Worm (Caenorhabditis elegans) whole organism, L1 larva: ENCODE data around the gene nop-1.

Experiments
- C16A3.4 ChIP-seq: fragments of 150-350 bp; optimal IDR thresholded peaks from 2 replicates; lab custom pipeline; 2014; ENCODE audit warnings: missing biosample characterization, missing genetic modification characterization
- C34B4.2 ChIP-seq: sonication (generic microtip); optimal IDR thresholded peaks from 2 replicates; lab custom pipeline; 2017; ENCODE audit warnings: mild to moderate bottlenecking, missing genetic modification characterization, missing compliant biosample characterization
- F16B12.6 ChIP-seq: fragments of 150-350 bp; optimal IDR thresholded peaks from 2 replicates; lab custom pipeline; 2014; ENCODE audit warnings: missing biosample characterization, missing genetic modification characterization
- Y116A8C.19 ChIP-seq: sonication (generic microtip); optimal IDR thresholded peaks from 2 replicates; lab custom pipeline; 2016; ENCODE audit warnings: missing compliant biosample characterization, missing genetic modification characterization, borderline replicate concordance
- aha-1 ChIP-seq: fragments of 150-350 bp; optimal IDR thresholded peaks from 2 replicates; lab custom pipeline; 2014; ENCODE audit warnings: missing biosample characterization, missing genetic modification characterization
- ama-1 ChIP-seq: fragments of 150-350 bp; optimal IDR thresholded peaks from 2 replicates; lab custom pipeline; 2014
- blmp-1 ChIP-seq: fragments of 150-350 bp; optimal IDR thresholded peaks from 2 replicates; lab custom pipeline; 2014; ENCODE audit warnings: missing biosample characterization, missing genetic modification characterization
- ceh-63 ChIP-seq: fragments of 200-800 bp; sonication (Bioruptor generic); optimal IDR thresholded peaks from 2 replicates; lab custom pipeline; 2018; ENCODE audit warnings: mild to moderate bottlenecking, missing genetic modification characterization, missing compliant biosample characterization
- ceh-8 ChIP-seq: fragments of 200-800 bp; sonication (Bioruptor generic); optimal IDR thresholded peaks from 2 replicates; lab custom pipeline; 2018; ENCODE audit warnings: mild to moderate bottlenecking, missing genetic modification characterization, moderate library complexity, missing compliant biosample characterization
- dpl-1 ChIP-seq, 3 experiments: fragments of 150-350 bp in 2 of 3; sonication (generic microtip) in 1 of 3; optimal IDR thresholded peaks; 2 replicates each; lab custom pipeline; 2014 to 2017; ENCODE audit warnings: missing biosample characterization in 3 of 3, missing genetic modification characterization in 3 of 3, missing genetic modification reagents in 3 of 3
- efl-1 ChIP-seq, 4 experiments: fragments of 150-350 bp; optimal IDR thresholded peaks in 3 of 4; peaks in 1 of 4; 1 replicate in 1 of 4; 2 replicates in 3 of 4; lab custom pipeline; 2014; ENCODE audit warnings: missing biosample characterization in 2 of 4, missing genetic modification characterization in 2 of 4, missing genetic modification reagents in 2 of 4
- efl-3 ChIP-seq: fragments of 200-800 bp; sonication (Bioruptor generic); optimal IDR thresholded peaks from 2 replicates; lab custom pipeline; 2018; ENCODE audit warnings: mild to moderate bottlenecking, missing genetic modification characterization, missing compliant biosample characterization
- egl-13 ChIP-seq: sonication (generic microtip); optimal IDR thresholded peaks from 2 replicates; lab custom pipeline; 2016; ENCODE audit warnings: missing genotype, missing genetic modification reagents, missing genetic modification characterization, missing compliant biosample characterization
- elt-3 ChIP-seq, 6 experiments: fragments of 150-350 bp in 1 of 6; sonication (generic microtip); optimal IDR thresholded peaks; 2 replicates each; lab custom pipeline; 2017 to 2018; ENCODE audit warnings: missing biosample characterization in 6 of 6, missing genetic modification characterization in 6 of 6, inconsistent platforms in 1 of 6
- ets-5 ChIP-seq: fragments of 200-800 bp; sonication (Bioruptor generic); IDR thresholded peaks from 2 replicates; pipeline ENCODE4 v1.3.6; 2022; ENCODE audit warnings: missing genetic modification characterization, missing compliant biosample characterization
- fos-1 ChIP-seq: fragments of 150-350 bp; optimal IDR thresholded peaks from 2 replicates; lab custom pipeline; 2014; ENCODE audit warnings: missing biosample characterization, missing genetic modification characterization
- hlh-17 ChIP-seq: fragments of 200-800 bp; sonication (Bioruptor generic); optimal IDR thresholded peaks from 2 replicates; lab custom pipeline; 2018; ENCODE audit warnings: missing genetic modification characterization, mild to moderate bottlenecking, missing compliant biosample characterization, moderate library complexity, borderline replicate concordance
- hlh-4 ChIP-seq: sonication (generic microtip); optimal IDR thresholded peaks from 2 replicates; lab custom pipeline; 2016; ENCODE audit warnings: mild to moderate bottlenecking, missing genetic modification characterization, missing compliant biosample characterization
- hpl-2 ChIP-seq: fragments of 150-350 bp; optimal IDR thresholded peaks from 2 replicates; lab custom pipeline; 2014; ENCODE audit warnings: missing biosample characterization, missing genetic modification reagents, missing genetic modification characterization
- irx-1 ChIP-seq: sonication (generic microtip); optimal IDR thresholded peaks from 2 replicates; lab custom pipeline; 2016; ENCODE audit warnings: missing genetic modification characterization, missing compliant biosample characterization
- jun-1 ChIP-seq: fragments of 150-350 bp; optimal IDR thresholded peaks from 2 replicates; lab custom pipeline; 2014; ENCODE audit warnings: missing biosample characterization, missing genetic modification reagents, missing genetic modification characterization
- lin-14 ChIP-seq: fragments of 200-800 bp; sonication (Bioruptor generic); optimal IDR thresholded peaks from 2 replicates; lab custom pipeline; 2018; ENCODE audit warnings: mild to moderate bottlenecking, missing genetic modification characterization, moderate library complexity, missing compliant biosample characterization
- lin-35 ChIP-seq, 2 experiments: fragments of 150-350 bp; optimal IDR thresholded peaks; 2 replicates each; lab custom pipeline; 2014; ENCODE audit warnings: missing biosample characterization in 2 of 2, missing genetic modification characterization in 2 of 2, missing genetic modification reagents in 2 of 2
- lin-39 ChIP-seq: fragments of 150-350 bp; optimal IDR thresholded peaks from 2 replicates; lab custom pipeline; 2014; ENCODE audit warnings: missing biosample characterization, missing genetic modification reagents, missing genetic modification characterization
- mab-9 ChIP-seq: fragments of 200-800 bp; sonication (Bioruptor generic); IDR thresholded peaks from 2 replicates; pipeline ENCODE4 v1.3.6; 2022; ENCODE audit warnings: missing genetic modification reagents, missing genetic modification characterization, missing compliant biosample characterization
- mdl-1 ChIP-seq, 2 experiments: fragments of 150-350 bp; optimal IDR thresholded peaks; 2 replicates each; lab custom pipeline; 2014 to 2017; ENCODE audit warnings: missing biosample characterization in 2 of 2, missing genetic modification characterization in 2 of 2, inconsistent platforms in 1 of 2
- mep-1 ChIP-seq: fragments of 150-350 bp; optimal IDR thresholded peaks from 2 replicates; lab custom pipeline; 2014; ENCODE audit warnings: missing biosample characterization, missing genetic modification characterization
- nhr-11 ChIP-seq: fragments of 150-350 bp; optimal IDR thresholded peaks from 2 replicates; lab custom pipeline; 2014; ENCODE audit warnings: missing biosample characterization, missing genetic modification characterization
- nhr-12 ChIP-seq: sonication (generic microtip); optimal IDR thresholded peaks from 2 replicates; lab custom pipeline; 2017; ENCODE audit warnings: missing biosample characterization, missing genetic modification characterization
- nhr-20 ChIP-seq: sonication (generic microtip); optimal IDR thresholded peaks from 2 replicates; lab custom pipeline; 2016; ENCODE audit warnings: mild to moderate bottlenecking, missing genetic modification characterization, missing compliant biosample characterization
- nhr-237 ChIP-seq: fragments of 150-350 bp; optimal IDR thresholded peaks from 2 replicates; lab custom pipeline; 2014; ENCODE audit warnings: missing biosample characterization, missing genetic modification characterization
- nhr-47 ChIP-seq: sonication (generic microtip); optimal IDR thresholded peaks from 2 replicates; lab custom pipeline; 2016; ENCODE audit warnings: mild to moderate bottlenecking, missing genetic modification characterization, moderate library complexity, missing compliant biosample characterization
- nhr-76 ChIP-seq: sonication (generic microtip); optimal IDR thresholded peaks from 2 replicates; lab custom pipeline; 2017; ENCODE audit warnings: missing biosample characterization, missing genetic modification characterization
- nhr-77 ChIP-seq: fragments of 150-350 bp; optimal IDR thresholded peaks from 2 replicates; lab custom pipeline; 2014; ENCODE audit warnings: missing biosample characterization, missing genetic modification characterization
- nhr-84 ChIP-seq: sonication (generic microtip); optimal IDR thresholded peaks from 2 replicates; lab custom pipeline; 2017; ENCODE audit warnings: missing biosample characterization, missing genetic modification characterization
- nhr-85 ChIP-seq: sonication (generic microtip); peaks from one replicate; lab custom pipeline; 2016; ENCODE audit warnings: missing genetic modification characterization, inconsistent platforms, missing compliant biosample characterization
- nhr-90 ChIP-seq: sonication (generic microtip); optimal IDR thresholded peaks from 2 replicates; lab custom pipeline; 2016; ENCODE audit warnings: mild to moderate bottlenecking, missing genetic modification characterization, missing compliant biosample characterization; ENCODE audit not compliant: poor library complexity
- pax-3 ChIP-seq: fragments of 200-800 bp; sonication (Bioruptor generic); optimal IDR thresholded peaks from 2 replicates; lab custom pipeline; 2018; ENCODE audit warnings: mild to moderate bottlenecking, missing genetic modification characterization, moderate library complexity, missing compliant biosample characterization
- pqm-1 ChIP-seq: sonication (generic microtip); optimal IDR thresholded peaks from 3 replicates; lab custom pipeline; 2017; ENCODE audit warnings: missing biosample characterization, missing genetic modification characterization
- rnt-1 ChIP-seq: sonication (generic microtip); optimal IDR thresholded peaks from 2 replicates; lab custom pipeline; 2016; ENCODE audit warnings: mild to moderate bottlenecking, missing genetic modification characterization, moderate library complexity, missing compliant biosample characterization
- sox-4 ChIP-seq: sonication (generic microtip); optimal IDR thresholded peaks from 2 replicates; lab custom pipeline; 2016; ENCODE audit warnings: missing genetic modification characterization, missing compliant biosample characterization
- tbx-2 ChIP-seq: sonication (generic microtip); optimal IDR thresholded peaks from 2 replicates; lab custom pipeline; 2016; ENCODE audit warnings: missing genetic modification characterization, missing compliant biosample characterization
- unc-130 ChIP-seq: fragments of 150-350 bp; optimal IDR thresholded peaks from 2 replicates; lab custom pipeline; 2017; ENCODE audit warnings: missing biosample characterization, missing genetic modification characterization, inconsistent platforms
- unc-30 ChIP-seq: sonication (generic microtip); optimal IDR thresholded peaks from 2 replicates; lab custom pipeline; 2017; ENCODE audit warnings: missing biosample characterization, missing genetic modification characterization
- unc-62 ChIP-seq: fragments of 150-350 bp; optimal IDR thresholded peaks from 2 replicates; lab custom pipeline; 2014; ENCODE audit warnings: missing biosample characterization, missing genetic modification reagents, missing genetic modification characterization
- xbp-1 ChIP-seq: sonication (generic microtip); optimal IDR thresholded peaks from 2 replicates; lab custom pipeline; 2016; ENCODE audit warnings: missing genetic modification characterization, missing compliant biosample characterization
- zag-1 ChIP-seq: fragments of 150-350 bp; optimal IDR thresholded peaks from 2 replicates; lab custom pipeline; 2014; ENCODE audit warnings: missing biosample characterization, missing genetic modification characterization
- zip-4 ChIP-seq: fragments of 200-800 bp; sonication (Bioruptor generic); optimal IDR thresholded peaks from 2 replicates; lab custom pipeline; 2018; ENCODE audit warnings: mild to moderate bottlenecking, missing genetic modification characterization, moderate library complexity, missing compliant biosample characterization
- ztf-11 ChIP-seq, 2 experiments: sonication (generic microtip); optimal IDR thresholded peaks; 2 replicates each; lab custom pipeline; 2016 to 2017; ENCODE audit warnings: missing genetic modification characterization in 2 of 2, missing biosample characterization in 1 of 2, missing compliant biosample characterization in 1 of 2
- ztf-4 ChIP-seq: fragments of 150-350 bp; optimal IDR thresholded peaks from 2 replicates; lab custom pipeline; 2014; ENCODE audit warnings: missing biosample characterization, missing genetic modification characterization

The nop-1 gene

DNA sequence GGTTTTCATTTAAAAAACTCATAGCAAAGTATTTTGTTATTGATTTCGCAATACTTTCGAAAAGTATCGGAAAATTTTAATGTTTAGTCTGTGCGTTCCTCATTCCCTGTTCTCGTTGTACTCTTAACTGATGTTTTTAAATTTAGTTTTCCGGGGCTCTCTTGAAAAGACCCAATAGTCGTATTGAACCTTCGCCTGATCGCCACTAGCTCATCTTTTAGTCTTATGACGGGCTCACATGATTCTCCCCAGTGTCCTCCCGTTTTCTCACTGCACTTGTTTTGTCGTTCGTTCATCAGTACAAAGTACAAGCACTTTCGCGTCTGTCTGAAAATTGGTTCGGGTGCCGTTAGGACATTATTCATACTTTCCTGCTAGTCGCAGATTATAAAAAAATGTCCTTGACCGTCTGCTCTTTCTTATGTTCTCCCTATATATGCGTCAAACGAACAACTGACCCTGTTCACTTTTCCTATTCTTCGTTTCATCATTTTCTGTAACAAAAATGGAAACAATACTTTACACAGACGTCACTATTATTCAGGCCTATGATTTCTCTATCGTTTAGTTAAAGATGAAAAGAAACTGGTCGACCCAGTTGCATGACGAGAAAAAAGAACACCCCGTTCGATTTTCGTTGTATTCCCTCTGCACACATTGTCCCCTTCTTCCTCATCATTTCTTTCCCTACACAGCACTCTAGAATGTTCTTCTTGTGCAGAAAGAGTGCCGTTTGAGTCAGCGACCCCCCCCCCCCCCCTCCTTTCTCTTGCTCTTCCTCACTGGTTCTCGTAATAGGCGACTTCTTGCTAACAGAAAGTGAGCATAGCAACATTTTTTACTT lies 18.8 kb upstream of the nop-1 start, which contains the start of gene ubq-1 (continued):
- TF ChIP-seq unc-130 (tag; lab: Kevin White, UChicago) (no peak), lin-14 (no peak), fos-1 (tag; lab: Kevin White, UChicago) (no peak), ceh-63 (GFP tag; lab: Kevin White, UChicago) (no peak), mep-1 (tag; lab: Kevin White, UChicago) (peak; percentile 34), nhr-20 (tag; lab: Kevin White, UChicago) (no peak), lin-35 (GFP tag; optimal IDR thresholded peaks at IDR 0.05; lab: Kevin White, UChicago) (peak in 1 of 2 experiments; percentile 15), unc-62 (GFP tag; lab: Kevin White, UChicago) (no peak), xbp-1 (no peak), nhr-77 (no peak), nhr-84 (tag; lab: Kevin White, UChicago) (no peak), dpl-1 (GFP tag; optimal IDR thresholded peaks at IDR 0.05; lab: Kevin White, UChicago) (no peak), egl-13 (no peak), nhr-12 (no peak), hlh-4 (no peak), irx-1 (tag; lab: Kevin White, UChicago) (no peak), nhr-76 (tag; lab: Kevin White, UChicago) (no peak), nhr-85 (tag; lab: Kevin White, UChicago) (no peak), unc-30 (no peak), hpl-2 (GFP tag; lab: Kevin White, UChicago) (no peak), ceh-8 (GFP tag; lab: Kevin White, UChicago) (no peak), mab-9 (GFP tag; lab: Robert Waterston, UW) (no peak), jun-1 (no peak), pax-3 (tag; lab: Kevin White, UChicago) (no peak), tbx-2 (no peak), efl-1 (optimal IDR thresholded peaks at IDR 0.05; lab: Kevin White, UChicago) (no peak), efl-1 (GFP tag; optimal IDR thresholded peaks at IDR 0.05 in 1 of 2; lab: Kevin White, UChicago) (peak in 1 of 2 experiments; percentile 65), ztf-11 (tag; optimal IDR thresholded peaks at IDR 0.05; lab: Kevin White, UChicago) (no peak), sox-4 (tag; lab: Kevin White, UChicago) (no peak), nhr-237 (tag; lab: Kevin White, UChicago) (no peak), C16A3.4 (tag; lab: Kevin White, UChicago) (no peak), pqm-1 (tag; lab: Kevin White, UChicago) (no peak), nhr-90 (tag; lab: Kevin White, UChicago) (no peak), ztf-4 (peak; percentile 42), nhr-47 (tag; lab: Kevin White, UChicago) (no peak), ets-5 (GFP tag; lab: Robert Waterston, UW) (no peak), mdl-1 (tag; optimal IDR thresholded peaks at IDR 0.05; lab: Kevin White, UChicago) (no peak), blmp-1 (tag; lab: Kevin White, UChicago) (no peak)

DNA sequence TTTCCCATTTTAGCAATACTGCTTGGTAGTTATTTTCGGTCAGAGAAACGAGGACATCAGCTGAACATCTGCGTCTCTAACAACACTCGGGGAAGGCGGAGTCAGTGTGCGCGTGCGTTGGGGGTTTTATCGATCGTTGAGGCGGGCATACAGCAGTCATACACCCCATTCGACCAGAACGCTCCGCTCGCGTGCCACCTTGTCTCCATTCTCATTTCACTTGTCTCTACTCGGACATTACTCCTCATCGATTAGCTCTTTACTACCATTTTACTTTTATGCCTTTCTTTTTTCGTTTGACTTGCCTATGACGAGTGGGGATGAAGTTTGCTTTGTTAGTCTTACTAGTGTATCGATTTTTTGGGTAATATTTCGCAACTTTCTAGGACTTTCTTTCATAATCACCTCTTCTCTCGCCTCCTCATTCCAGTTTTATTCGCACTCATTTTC lies 18.0 kb upstream of the nop-1 start:
- TF ChIP-seq fos-1 (tag; lab: Kevin White, UChicago) (peak; percentile 19), Y116A8C.19 (no peak), zip-4 (GFP tag; lab: Kevin White, UChicago) (peak; percentile 56), F16B12.6 (peak; percentile 24), unc-62 (GFP tag; lab: Kevin White, UChicago) (no peak), C34B4.2 (tag; lab: Kevin White, UChicago) (no peak), egl-13 (no peak), rnt-1 (tag; lab: Kevin White, UChicago) (peak; percentile 37), lin-14 (peak; percentile 84), efl-3 (GFP tag; lab: Kevin White, UChicago) (no peak), dpl-1 (GFP tag; optimal IDR thresholded peaks at IDR 0.05; lab: Kevin White, UChicago) (peak; percentile 1 to 33 (median 24)), hlh-17 (GFP tag; lab: Kevin White, UChicago) (no peak), unc-130 (tag; lab: Kevin White, UChicago) (peak; percentile 87), ama-1 (lab: Kevin White, UChicago) (peak; percentile 94), nhr-237 (tag; lab: Kevin White, UChicago) (peak; percentile 14), zag-1 (tag; lab: Kevin White, UChicago) (no peak), lin-39 (tag; lab: Kevin White, UChicago) (no peak), tbx-2 (peak; percentile 35), nhr-90 (tag; lab: Kevin White, UChicago) (no peak), elt-3 (tag; optimal IDR thresholded peaks at IDR 0.05; lab: Kevin White, UChicago) (peak in 1 of 6 experiments; percentile 7), aha-1 (tag; lab: Kevin White, UChicago) (no peak), mab-9 (GFP tag; lab: Robert Waterston, UW) (no peak), nhr-11 (tag; lab: Kevin White, UChicago) (no peak)
